Fruit fly (Drosophila melanogaster): Measurements from ENCODE around the gene RecQ5.
A peak's percentile ranks its signal among the peaks of the same experiment; 100 is the strongest.

Gene RecQ5

DNA sequence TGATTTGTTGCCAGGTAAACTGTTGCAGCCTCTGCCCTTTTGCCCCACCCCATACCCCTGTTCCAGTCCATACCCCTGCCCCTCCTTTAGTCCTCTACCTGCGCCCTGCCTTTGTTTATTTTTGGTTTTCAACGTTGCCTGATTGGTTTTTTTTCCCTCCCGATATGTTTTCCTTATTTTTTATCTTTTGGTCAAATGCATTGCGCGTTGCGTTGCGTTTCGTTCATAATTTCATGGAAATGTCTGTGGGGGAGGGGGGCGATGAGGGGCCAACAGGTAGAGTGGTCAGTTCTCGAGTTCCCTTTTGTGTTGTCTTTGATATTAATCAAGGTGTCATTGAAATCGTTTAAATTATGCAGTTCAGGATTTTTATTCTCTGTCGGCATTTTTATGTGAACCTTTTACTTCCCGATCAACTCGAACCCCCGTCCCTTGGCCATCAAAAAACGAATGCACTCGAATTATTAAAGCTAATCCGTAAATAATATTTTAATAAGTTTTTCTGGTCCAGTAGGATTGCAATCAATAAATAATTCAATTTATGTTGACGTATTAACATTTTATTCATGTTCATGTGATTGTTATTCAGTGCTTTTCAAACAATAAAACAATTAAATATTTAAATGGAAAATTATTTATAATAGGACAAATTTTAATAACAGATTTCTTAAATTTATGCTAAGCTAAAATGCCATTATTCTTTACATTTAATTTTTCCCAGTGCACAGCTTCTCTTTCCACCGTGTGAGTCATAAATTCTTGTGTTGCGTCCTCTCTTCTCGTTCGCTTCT, 3.1 kb upstream of the RecQ5 start (continued):
- peak; percentile 45 for TF ChIP-seq bcd (GFP tag; optimal IDR thresholded peaks at IDR 0.05)
- no peak for TF ChIP-seq hkb (optimal IDR thresholded peaks at IDR 0.05)
- TF ChIP-seq hkb (GFP tag; IDR thresholded peaks at IDR 0.05), result 0 out of 2 replicates have a peak, but pooled peaks have one; percentile 35
- no peak for TF ChIP-seq da (GFP tag; optimal IDR thresholded peaks at IDR 0.05)
- TF ChIP-seq eyg (GFP tag; optimal IDR thresholded peaks at IDR 0.05), result no peak
- no peak for TF ChIP-seq CG12219 (GFP tag; optimal IDR thresholded peaks at IDR 0.05)
- TF ChIP-seq yki (optimal IDR thresholded peaks at IDR 0.05), result no peak
- TF ChIP-seq CG31441 (GFP tag; IDR thresholded peaks at IDR 0.05), result peak; percentile 87
- peak; percentile 98 for TF ChIP-seq crol (GFP tag; IDR thresholded peaks at IDR 0.05)
- no peak for TF ChIP-seq CG7987 (GFP tag; optimal IDR thresholded peaks at IDR 0.05)
- TF ChIP-seq CG14710 (tag; optimal IDR thresholded peaks at IDR 0.05), result peak; percentile 94
- TF ChIP-seq CG10366 (GFP tag; IDR thresholded peaks at IDR 0.05), result no peak; the same call in 1 of the 2 replicates
- TF ChIP-seq CG6813 (GFP tag; optimal IDR thresholded peaks at IDR 0.05), result peak; percentile 5
- no peak for TF ChIP-seq NC2β (GFP tag; optimal IDR thresholded peaks at IDR 0.05)
- peak; percentile 58 for TF ChIP-seq CG8359 (GFP tag; optimal IDR thresholded peaks at IDR 0.05; ENCODE audit: borderline replicate concordance)
- TF ChIP-seq zfh2 (GFP tag; optimal IDR thresholded peaks at IDR 0.05), result no peak
- 0 out of 2 replicates have a peak, but pooled peaks have one; percentile 11 for TF ChIP-seq ap (GFP tag; IDR thresholded peaks at IDR 0.05)
- no peak for TF ChIP-seq slou (GFP tag; optimal IDR thresholded peaks at IDR 0.05)
- no peak for TF ChIP-seq lov (optimal IDR thresholded peaks at IDR 0.05)
- TF ChIP-seq lov (GFP tag; IDR thresholded peaks at IDR 0.05), result 0 out of 3 replicates have a peak, but pooled peaks have one; percentile 30
- 0 out of 3 replicates have a peak, but pooled peaks have one; percentile 38 for TF ChIP-seq so (GFP tag; IDR thresholded peaks at IDR 0.05)
- no peak for TF ChIP-seq CG11247 (GFP tag; IDR thresholded peaks at IDR 0.05)
- TF ChIP-seq Mrtf (GFP tag; IDR thresholded peaks at IDR 0.05), result no peak
- TF ChIP-seq chm (GFP tag; IDR thresholded peaks at IDR 0.05), result peak; percentile 41; the same call in 1 of the 2 replicates
- no peak for TF ChIP-seq CG3281 (GFP tag; optimal IDR thresholded peaks at IDR 0.05)
- peak; percentile 78 for TF ChIP-seq CG2202 (tag; optimal IDR thresholded peaks at IDR 0.05)
- no peak for TF ChIP-seq pnt (GFP tag; optimal IDR thresholded peaks at IDR 0.05)
- TF ChIP-seq CG1024 (GFP tag; IDR thresholded peaks at IDR 0.05), result no peak
- TF ChIP-seq ems (GFP tag; optimal IDR thresholded peaks at IDR 0.05), result no peak
- TF ChIP-seq MTF-1 (GFP tag; optimal IDR thresholded peaks at IDR 0.05; ENCODE audit: borderline replicate concordance), result no peak
- TF ChIP-seq CG2889 (GFP tag; IDR thresholded peaks at IDR 0.05), result no peak
- TF ChIP-seq CG18599 (GFP tag; optimal IDR thresholded peaks at IDR 0.05), result peak; percentile 36
- TF ChIP-seq klu (GFP tag; IDR thresholded peaks at IDR 0.05), result no peak
- no peak for TF ChIP-seq CG3163 (GFP tag; optimal IDR thresholded peaks at IDR 0.05)
- TF ChIP-seq vvl (GFP tag; IDR thresholded peaks at IDR 0.05), result peak; percentile 54
- TF ChIP-seq TFAM (GFP tag; optimal IDR thresholded peaks at IDR 0.05), result no peak
- no peak for TF ChIP-seq Bgb (GFP tag; IDR thresholded peaks at IDR 0.05; ENCODE audit: partially characterized antibody)
- TF ChIP-seq CG32772 (GFP tag; IDR thresholded peaks at IDR 0.05), result peak; percentile 32; the same call in 1 of the 2 replicates
- TF ChIP-seq repo (GFP tag; optimal IDR thresholded peaks at IDR 0.05), result no peak
- TF ChIP-seq CG6689 (GFP tag; IDR thresholded peaks at IDR 0.05), result peak; percentile 86
- TF ChIP-seq chn (GFP tag; optimal IDR thresholded peaks at IDR 0.05), result peak; percentile 7
- TF ChIP-seq CG16863 (GFP tag; optimal IDR thresholded peaks at IDR 0.05), result no peak
- no peak for TF ChIP-seq Dbx (GFP tag; IDR thresholded peaks at IDR 0.05)
- peak; percentile 18 for TF ChIP-seq CG6854 (GFP tag; optimal IDR thresholded peaks at IDR 0.05)
- peak; percentile 47; the same call in 1 of the 2 replicates for TF ChIP-seq CG10321 (GFP tag; IDR thresholded peaks at IDR 0.05)
- TF ChIP-seq sima (GFP tag; optimal IDR thresholded peaks at IDR 0.05), result no peak
- peak; percentile 39 for TF ChIP-seq CG12155 (GFP tag; optimal IDR thresholded peaks at IDR 0.05)
- TF ChIP-seq CG8290 (GFP tag; optimal IDR thresholded peaks at IDR 0.05), result peak; percentile 23
- TF ChIP-seq CG8290 (tag; optimal IDR thresholded peaks at IDR 0.05), result no peak
- TF ChIP-seq sd (tag; optimal IDR thresholded peaks at IDR 0.05), result peak; percentile 83
- no peak for TF ChIP-seq NFAT (GFP tag; IDR thresholded peaks at IDR 0.05)
